Fruit fly (Drosophila melanogaster) S2 (cell line): ENCODE results near the gene pnt.

Experiments
- CG8478 ChIP-seq: fragments of >200 bp; optimal IDR thresholded peaks from 2 replicates; lab custom pipeline; 2018
- CTCF ChIP-seq, 2 experiments: fragments of >200 bp; optimal IDR thresholded peaks; 2 replicates each; lab custom pipeline; 2018

DNA sequence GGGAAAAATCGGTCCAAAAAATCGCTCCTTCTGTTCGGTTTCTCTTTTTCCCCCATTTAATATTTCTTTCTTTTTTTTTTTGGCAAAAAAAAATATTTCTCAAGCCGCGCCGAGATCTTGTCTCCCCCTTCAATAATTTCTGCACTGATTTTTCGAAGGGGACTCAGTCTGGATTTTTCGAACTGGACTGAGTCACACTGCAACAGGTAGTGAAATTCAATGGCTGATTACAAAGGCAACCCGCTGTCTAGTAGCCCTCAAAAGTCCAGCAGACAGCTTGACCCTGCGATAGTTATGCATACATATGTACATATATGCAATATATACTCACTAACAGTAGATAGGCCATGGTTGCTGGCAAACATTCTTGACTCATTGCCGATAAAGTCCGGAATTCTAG, 25.7 kb downstream of the pnt start:
- TF ChIP-seq CTCF (optimal IDR thresholded peaks at IDR 0.05; lab: Kevin White, UChicago) (no peak), CG8478 (lab: Kevin White, UChicago) (peak; percentile 78)
